Worm (Caenorhabditis elegans): ENCODE measurements around the gene C45G9.6.

ce11 chrIII:5021689-5022088 lies 14.6 kb upstream of the C45G9.6 start, which contains the start of gene R144.3:
- no peak for TF ChIP-seq elt-3 (tag; optimal IDR thresholded peaks at IDR 0.05)
- TF ChIP-seq pqm-1 (tag; optimal IDR thresholded peaks at IDR 0.05): no peak
- no peak for TF ChIP-seq lin-39 (tag; optimal IDR thresholded peaks at IDR 0.05)
- TF ChIP-seq snpc-4 (tag; optimal IDR thresholded peaks at IDR 0.05): no peak
- TF ChIP-seq skn-1 (tag; optimal IDR thresholded peaks at IDR 0.05): no peak
- no peak for TF ChIP-seq elt-1 (tag; optimal IDR thresholded peaks at IDR 0.05)
- TF ChIP-seq nhr-28 (tag; optimal IDR thresholded peaks at IDR 0.05): no peak
- TF ChIP-seq ama-1 (optimal IDR thresholded peaks at IDR 0.05): no peak
- no peak for TF ChIP-seq ceh-82 (tag; optimal IDR thresholded peaks at IDR 0.05)
- no peak for TF ChIP-seq eor-1 (tag; optimal IDR thresholded peaks at IDR 0.05)
- no peak for TF ChIP-seq jun-1 (tag; optimal IDR thresholded peaks at IDR 0.05)
- no peak for TF ChIP-seq sea-2 (GFP tag; optimal IDR thresholded peaks at IDR 0.05)
